Worm (Caenorhabditis elegans) whole organism, L1 larva: Measurements from ENCODE around the gene lin-14.

Experiments
- C16A3.4 ChIP-seq: fragments of 150-350 bp; optimal IDR thresholded peaks from 2 replicates; lab custom pipeline; 2014; ENCODE audit warnings: missing biosample characterization, missing genetic modification characterization
- C34B4.2 ChIP-seq: sonication (generic microtip); optimal IDR thresholded peaks from 2 replicates; lab custom pipeline; 2017; ENCODE audit warnings: mild to moderate bottlenecking, missing genetic modification characterization, missing compliant biosample characterization
- alr-1 ChIP-seq: fragments of 200-800 bp; sonication (Bioruptor generic); optimal IDR thresholded peaks from 2 replicates; lab custom pipeline; 2018; ENCODE audit warnings: borderline replicate concordance, mild to moderate bottlenecking, missing genetic modification characterization, missing compliant biosample characterization
- ama-1 ChIP-seq: fragments of 150-350 bp; optimal IDR thresholded peaks from 2 replicates; lab custom pipeline; 2014
- ces-1 ChIP-seq: fragments of 150-350 bp; optimal IDR thresholded peaks from 2 replicates; lab custom pipeline; 2014; ENCODE audit warnings: missing biosample characterization, missing genetic modification reagents, missing genetic modification characterization
- dsc-1 ChIP-seq: sonication (generic microtip); optimal IDR thresholded peaks from 2 replicates; lab custom pipeline; 2016; ENCODE audit warnings: mild to moderate bottlenecking, missing genetic modification characterization, missing compliant biosample characterization
- efl-1 ChIP-seq, 4 experiments: fragments of 150-350 bp; optimal IDR thresholded peaks in 3 of 4; peaks in 1 of 4; 1 replicate in 1 of 4; 2 replicates in 3 of 4; lab custom pipeline; 2014; ENCODE audit warnings: missing biosample characterization in 2 of 4, missing genetic modification characterization in 2 of 4, missing genetic modification reagents in 2 of 4
- efl-3 ChIP-seq: fragments of 200-800 bp; sonication (Bioruptor generic); optimal IDR thresholded peaks from 2 replicates; lab custom pipeline; 2018; ENCODE audit warnings: mild to moderate bottlenecking, missing genetic modification characterization, missing compliant biosample characterization
- egl-13 ChIP-seq: sonication (generic microtip); optimal IDR thresholded peaks from 2 replicates; lab custom pipeline; 2016; ENCODE audit warnings: missing genotype, missing genetic modification reagents, missing genetic modification characterization, missing compliant biosample characterization
- elt-3 ChIP-seq, 6 experiments: fragments of 150-350 bp in 1 of 6; sonication (generic microtip); optimal IDR thresholded peaks; 2 replicates each; lab custom pipeline; 2017 to 2018; ENCODE audit warnings: missing biosample characterization in 6 of 6, missing genetic modification characterization in 6 of 6, inconsistent platforms in 1 of 6
- ets-5 ChIP-seq: fragments of 200-800 bp; sonication (Bioruptor generic); IDR thresholded peaks from 2 replicates; pipeline ENCODE4 v1.3.6; 2022; ENCODE audit warnings: missing genetic modification characterization, missing compliant biosample characterization
- fkh-10 ChIP-seq: sonication (generic microtip); optimal IDR thresholded peaks from 2 replicates; lab custom pipeline; 2017; ENCODE audit warnings: missing biosample characterization, missing genetic modification reagents, missing genetic modification characterization
- grh-1 ChIP-seq: fragments of 200-800 bp; sonication (Bioruptor generic); IDR thresholded peaks from 2 replicates; pipeline ENCODE4 v1.3.6; 2022; ENCODE audit warnings: missing genetic modification reagents, missing genetic modification characterization, missing compliant biosample characterization
- hlh-17 ChIP-seq: fragments of 200-800 bp; sonication (Bioruptor generic); optimal IDR thresholded peaks from 2 replicates; lab custom pipeline; 2018; ENCODE audit warnings: missing genetic modification characterization, mild to moderate bottlenecking, missing compliant biosample characterization, moderate library complexity, borderline replicate concordance
- hlh-4 ChIP-seq: sonication (generic microtip); optimal IDR thresholded peaks from 2 replicates; lab custom pipeline; 2016; ENCODE audit warnings: mild to moderate bottlenecking, missing genetic modification characterization, missing compliant biosample characterization
- irx-1 ChIP-seq: sonication (generic microtip); optimal IDR thresholded peaks from 2 replicates; lab custom pipeline; 2016; ENCODE audit warnings: missing genetic modification characterization, missing compliant biosample characterization
- isw-1 ChIP-seq: fragments of 200-800 bp; sonication (Bioruptor generic); IDR thresholded peaks from 2 replicates; pipeline ENCODE4 v1.3.6; 2022; ENCODE audit warnings: missing genetic modification characterization, missing compliant biosample characterization
- lin-13 ChIP-seq: fragments of 150-350 bp; optimal IDR thresholded peaks from 2 replicates; lab custom pipeline; 2014; ENCODE audit warnings: missing biosample characterization, missing genetic modification reagents, missing genetic modification characterization
- lin-14 ChIP-seq: fragments of 200-800 bp; sonication (Bioruptor generic); optimal IDR thresholded peaks from 2 replicates; lab custom pipeline; 2018; ENCODE audit warnings: mild to moderate bottlenecking, missing genetic modification characterization, moderate library complexity, missing compliant biosample characterization
- mab-9 ChIP-seq: fragments of 200-800 bp; sonication (Bioruptor generic); IDR thresholded peaks from 2 replicates; pipeline ENCODE4 v1.3.6; 2022; ENCODE audit warnings: missing genetic modification reagents, missing genetic modification characterization, missing compliant biosample characterization
- mef-2 ChIP-seq: fragments of 150-350 bp; optimal IDR thresholded peaks from 2 replicates; lab custom pipeline; 2014; ENCODE audit warnings: missing biosample characterization, missing genetic modification characterization
- nhr-77 ChIP-seq: fragments of 150-350 bp; optimal IDR thresholded peaks from 2 replicates; lab custom pipeline; 2014; ENCODE audit warnings: missing biosample characterization, missing genetic modification characterization
- nhr-85 ChIP-seq: sonication (generic microtip); peaks from one replicate; lab custom pipeline; 2016; ENCODE audit warnings: missing genetic modification characterization, inconsistent platforms, missing compliant biosample characterization
- pqm-1 ChIP-seq: sonication (generic microtip); optimal IDR thresholded peaks from 3 replicates; lab custom pipeline; 2017; ENCODE audit warnings: missing biosample characterization, missing genetic modification characterization
- rnt-1 ChIP-seq: sonication (generic microtip); optimal IDR thresholded peaks from 2 replicates; lab custom pipeline; 2016; ENCODE audit warnings: mild to moderate bottlenecking, missing genetic modification characterization, moderate library complexity, missing compliant biosample characterization
- skn-1 ChIP-seq: fragments of 150-350 bp; optimal IDR thresholded peaks from 2 replicates; lab custom pipeline; 2014; ENCODE audit warnings: missing biosample characterization, missing genetic modification characterization
- snu-23 ChIP-seq: sonication (generic microtip); optimal IDR thresholded peaks from 2 replicates; lab custom pipeline; 2016; ENCODE audit warnings: missing genetic modification characterization, missing compliant biosample characterization
- sup-37 ChIP-seq: fragments of 200-800 bp; sonication (Bioruptor generic); optimal IDR thresholded peaks from 2 replicates; lab custom pipeline; 2018; ENCODE audit warnings: mild to moderate bottlenecking, missing genetic modification characterization, missing compliant biosample characterization
- tbx-2 ChIP-seq: sonication (generic microtip); optimal IDR thresholded peaks from 2 replicates; lab custom pipeline; 2016; ENCODE audit warnings: missing genetic modification characterization, missing compliant biosample characterization
- unc-130 ChIP-seq: fragments of 150-350 bp; optimal IDR thresholded peaks from 2 replicates; lab custom pipeline; 2017; ENCODE audit warnings: missing biosample characterization, missing genetic modification characterization, inconsistent platforms
- unc-30 ChIP-seq: sonication (generic microtip); optimal IDR thresholded peaks from 2 replicates; lab custom pipeline; 2017; ENCODE audit warnings: missing biosample characterization, missing genetic modification characterization
- unc-62 ChIP-seq: fragments of 150-350 bp; optimal IDR thresholded peaks from 2 replicates; lab custom pipeline; 2014; ENCODE audit warnings: missing biosample characterization, missing genetic modification reagents, missing genetic modification characterization
- xbp-1 ChIP-seq: sonication (generic microtip); optimal IDR thresholded peaks from 2 replicates; lab custom pipeline; 2016; ENCODE audit warnings: missing genetic modification characterization, missing compliant biosample characterization
- zip-4 ChIP-seq: fragments of 200-800 bp; sonication (Bioruptor generic); optimal IDR thresholded peaks from 2 replicates; lab custom pipeline; 2018; ENCODE audit warnings: mild to moderate bottlenecking, missing genetic modification characterization, moderate library complexity, missing compliant biosample characterization
- ztf-11 ChIP-seq, 2 experiments: sonication (generic microtip); optimal IDR thresholded peaks; 2 replicates each; lab custom pipeline; 2016 to 2017; ENCODE audit warnings: missing genetic modification characterization in 2 of 2, missing biosample characterization in 1 of 2, missing compliant biosample characterization in 1 of 2
- ztf-4 ChIP-seq: fragments of 150-350 bp; optimal IDR thresholded peaks from 2 replicates; lab custom pipeline; 2014; ENCODE audit warnings: missing biosample characterization, missing genetic modification characterization

The lin-14 gene

ce11 chrX:11482637-11483036 lies 17.3 kb downstream of the lin-14 start (continued):
- no peak for TF ChIP-seq efl-3 (GFP tag; lab: Kevin White, UChicago)
- TF ChIP-seq hlh-4 (tag; lab: Kevin White, UChicago) = no peak
- no peak for TF ChIP-seq alr-1 (tag; lab: Kevin White, UChicago)
- no peak for TF ChIP-seq mab-9 (GFP tag; lab: Robert Waterston, UW)
- no peak for TF ChIP-seq rnt-1 (tag; lab: Kevin White, UChicago)
- no peak for TF ChIP-seq irx-1 (tag; lab: Kevin White, UChicago)
- peak; percentile 42 for TF ChIP-seq pqm-1
- no peak for TF ChIP-seq grh-1 (GFP tag; lab: Robert Waterston, UW)
- TF ChIP-seq elt-3 (tag; optimal IDR thresholded peaks at IDR 0.05; lab: Kevin White, UChicago) = no peak
- TF ChIP-seq, all 84 proteins: peak for 12

- TF ChIP-seq pqm-1 (no peak), sup-37 (GFP tag; lab: Kevin White, UChicago) (no peak), C34B4.2 (tag; lab: Kevin White, UChicago) (no peak), isw-1 (GFP tag; lab: Robert Waterston, UW) (no peak), tbx-2 (tag; lab: Kevin White, UChicago) (peak; percentile 8), dsc-1 (tag; lab: Kevin White, UChicago) (no peak), ztf-4 (tag; lab: Kevin White, UChicago) (no peak)
Observed at ce11 chrX:11484027-11484426, 18.7 kb downstream of the lin-14 start.

ce11 chrX:11487484-11487883 lies 22.1 kb downstream of the lin-14 start, which contains the start of gene spp-9:
Gene spp-9 (plus strand): TSS chrX:11487784.
- no peak for TF ChIP-seq unc-130 (tag; lab: Kevin White, UChicago)
- TF ChIP-seq lin-14 (GFP tag; lab: Kevin White, UChicago) = no peak
- TF ChIP-seq nhr-77 = no peak
- no peak for TF ChIP-seq zip-4 (GFP tag; lab: Kevin White, UChicago)
- TF ChIP-seq pqm-1 = no peak
- TF ChIP-seq snu-23 (GFP tag; lab: Kevin White, UChicago) = no peak
- no peak for TF ChIP-seq nhr-85 (tag; lab: Kevin White, UChicago)

ce11 chrX:11489830-11490229 lies 24.5 kb downstream of the lin-14 start, which contains the start of gene spp-21:
Gene spp-21 (plus strand): TSS chrX:11490130.
- no peak for TF ChIP-seq C16A3.4 (tag; lab: Kevin White, UChicago)
- TF ChIP-seq xbp-1 (tag; lab: Kevin White, UChicago) = no peak
- TF ChIP-seq skn-1 = no peak
- no peak for TF ChIP-seq ama-1
- no peak for TF ChIP-seq ces-1 (GFP tag; lab: Kevin White, UChicago)
- no peak for TF ChIP-seq lin-13 (GFP tag; lab: Kevin White, UChicago)
- no peak for TF ChIP-seq fkh-10
- no peak for TF ChIP-seq ets-5 (GFP tag; lab: Robert Waterston, UW)
- TF ChIP-seq grh-1 (GFP tag; lab: Robert Waterston, UW) = no peak
- no peak for TF ChIP-seq rnt-1 (tag; lab: Kevin White, UChicago)
- no peak for TF ChIP-seq unc-62 (GFP tag; lab: Kevin White, UChicago)
- TF ChIP-seq egl-13 = no peak
- TF ChIP-seq hlh-17 (GFP tag; lab: Kevin White, UChicago) = no peak
- no peak for TF ChIP-seq efl-1 (optimal IDR thresholded peaks at IDR 0.05; lab: Kevin White, UChicago)
- TF ChIP-seq efl-1 (GFP tag; optimal IDR thresholded peaks at IDR 0.05 in 1 of 2; lab: Kevin White, UChicago) = no peak
- TF ChIP-seq mef-2 (tag; lab: Kevin White, UChicago) = no peak
- TF ChIP-seq ztf-4 (tag; lab: Kevin White, UChicago) = no peak
- TF ChIP-seq unc-30 (tag; lab: Kevin White, UChicago) = no peak
- no peak for TF ChIP-seq ztf-11 (tag; optimal IDR thresholded peaks at IDR 0.05; lab: Kevin White, UChicago)
- TF ChIP-seq hlh-4 (tag; lab: Kevin White, UChicago) = no peak
- TF ChIP-seq unc-130 (tag; lab: Kevin White, UChicago) = no peak
